Fruit fly (Drosophila melanogaster) whole organism, pupa: ENCODE results near the gene CG5592.

Experiments used
- CG13204 ChIP-seq: fragments of 200-800 bp; sonication (Bioruptor generic); optimal IDR thresholded peaks from 2 replicates; lab custom pipeline; 2018; ENCODE audit warnings: missing biosample characterization, mild to moderate bottlenecking, missing genetic modification characterization, moderate library complexity
- CG14655 ChIP-seq: fragments of 200-800 bp; sonication (Bioruptor generic); optimal IDR thresholded peaks from 3 replicates; lab custom pipeline; 2017; ENCODE audit warnings: mild to moderate bottlenecking, missing biosample characterization, missing genetic modification reagents, missing genetic modification characterization
- EcR ChIP-seq: fragments of 200-800 bp; sonication (Bioruptor generic); optimal IDR thresholded peaks from 3 replicates; lab custom pipeline; 2019; ENCODE audit warnings: missing biosample characterization, missing genetic modification characterization, mild to moderate bottlenecking, moderate library complexity, missing genetic modification reagents
- Ets98B ChIP-seq: fragments of 200-800 bp; sonication (Bioruptor generic); IDR thresholded peaks from 2 replicates; pipeline ENCODE4 v1.3.6; 2022; ENCODE audit warnings: missing biosample characterization, missing genetic modification characterization
- rn ChIP-seq: fragments of 200-800 bp; sonication (Bioruptor generic); IDR thresholded peaks from 2 replicates; pipeline ENCODE4 v1.3.6; 2022; ENCODE audit warnings: missing biosample characterization, missing genetic modification characterization

- TF ChIP-seq CG14655 (GFP tag; lab: Kevin White, UChicago) (no peak), EcR (GFP tag; lab: Kevin White, UChicago) (no peak), Ets98B (GFP tag; lab: Robert Waterston, UW) (no peak), rn (GFP tag; lab: Robert Waterston, UW) (no peak), CG13204 (GFP tag; lab: Kevin White, UChicago) (no peak)
These were observed 15.9 kb upstream of the CG5592 start for dm6 chr3L:5881310-5882208.
